Fruit fly (Drosophila melanogaster): ENCODE data around the gene CG10466.

DNA sequence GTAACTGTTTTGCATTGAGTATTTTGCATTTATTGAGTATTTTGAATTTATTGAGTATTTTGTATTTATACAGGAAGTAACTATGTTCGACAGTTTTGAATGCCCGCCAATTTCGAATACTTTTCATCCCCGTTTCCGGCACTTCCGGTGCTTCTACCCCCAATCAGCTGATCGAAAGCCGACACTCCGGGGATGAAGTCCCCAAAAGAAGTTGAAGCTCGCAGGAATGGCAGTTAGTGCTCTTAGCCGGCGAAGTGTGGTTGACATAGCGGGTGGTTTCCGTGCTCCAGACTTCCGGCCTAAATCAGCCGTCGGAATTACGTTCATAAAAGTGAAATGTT is 4.2 kb downstream of the CG10466 start, which contains the start of gene sick:
- TF ChIP-seq psq (optimal IDR thresholded peaks at IDR 0.05), result no peak
- TF ChIP-seq Dll (optimal IDR thresholded peaks at IDR 0.05), result no peak
- TF ChIP-seq EcR (GFP tag; optimal IDR thresholded peaks at IDR 0.05), result no peak
- no peak for TF ChIP-seq pan (optimal IDR thresholded peaks at IDR 0.05)
- no peak for TF ChIP-seq CG8478 (optimal IDR thresholded peaks at IDR 0.05)
